Fruit fly (Drosophila melanogaster) whole organism, embryonic: ENCODE measurements around the gene DAAM.

ENCODE experiments used
- Ada2b ChIP-seq: fragments of 200-800 bp; sonication (Bioruptor generic); IDR thresholded peaks from 2 replicates; pipeline ENCODE4 v1.3.6; 2022; ENCODE audit warnings: missing biosample characterization, missing genetic modification characterization
- Atf6 ChIP-seq: fragments of 200-800 bp; sonication (Bioruptor generic); IDR thresholded peaks from 2 replicates; pipeline ENCODE4 v1.3.6; 2022; ENCODE audit warnings: missing biosample characterization, missing genetic modification characterization
- Awh ChIP-seq: fragments of 200-800 bp; sonication (Bioruptor generic); IDR thresholded peaks from 2 replicates; pipeline ENCODE4, ENCODE4 v1.3.6; 2022; ENCODE audit warnings: missing biosample characterization, missing genetic modification characterization
- BtbVII ChIP-seq: fragments of 200-800 bp; sonication (Bioruptor generic); optimal IDR thresholded peaks from 3 replicates; lab custom pipeline; 2017; ENCODE audit warnings: missing biosample characterization, mild to moderate bottlenecking, missing genetic modification characterization
- CG10147 ChIP-seq: fragments of 200-800 bp; sonication (Bioruptor generic); optimal IDR thresholded peaks from 2 replicates; lab custom pipeline; 2019; ENCODE audit warnings: missing biosample characterization, mild to moderate bottlenecking, missing genetic modification characterization, moderate library complexity
- CG10462 ChIP-seq: fragments of 200-800 bp; sonication (Bioruptor generic); optimal IDR thresholded peaks from 2 replicates; lab custom pipeline; 2016; ENCODE audit warnings: missing biosample characterization, missing genetic modification characterization
- CG11093 ChIP-seq: fragments of 200-800 bp; sonication (Bioruptor generic); IDR thresholded peaks from 3 replicates; pipeline ENCODE4 v1.3.6; 2022; ENCODE audit warnings: missing biosample characterization, missing genetic modification characterization
- CG11504 ChIP-seq: fragments of 200-800 bp; sonication (Bioruptor generic); optimal IDR thresholded peaks from 3 replicates; lab custom pipeline; 2019; ENCODE audit warnings: missing biosample characterization, mild to moderate bottlenecking, missing genetic modification characterization, moderate library complexity
- CG1603 ChIP-seq: fragments of 200-800 bp; sonication (Bioruptor generic); optimal IDR thresholded peaks from 2 replicates; lab custom pipeline; 2019; ENCODE audit warnings: missing biosample characterization, mild to moderate bottlenecking, missing genetic modification characterization, moderate library complexity
- CG17361 ChIP-seq: fragments of 200-800 bp; sonication (Bioruptor generic); IDR thresholded peaks from 3 replicates; pipeline ENCODE4 v1.3.6; 2022; ENCODE audit warnings: missing biosample characterization, missing genetic modification characterization
- CG18262 ChIP-seq: fragments of 200-800 bp; optimal IDR thresholded peaks from 3 replicates; lab custom pipeline; 2019; ENCODE audit warnings: missing biosample characterization, mild to moderate bottlenecking, missing genetic modification characterization, moderate library complexity
- CG32772 ChIP-seq: fragments of 200-800 bp; sonication (Bioruptor generic); IDR thresholded peaks from 2 replicates; pipeline ENCODE4 v1.3.6; 2022; ENCODE audit warnings: missing biosample characterization, missing genetic modification characterization
- CG8290 ChIP-seq, 3 experiments: fragments of 200-800 bp; sonication (Bioruptor generic); optimal IDR thresholded peaks; 2 replicates each; lab custom pipeline; 2016 to 2019; ENCODE audit warnings: missing biosample characterization in 3 of 3, missing genetic modification characterization in 3 of 3, mild to moderate bottlenecking in 2 of 3, moderate library complexity in 1 of 3
- Camta ChIP-seq: fragments of 200-800 bp; sonication (Bioruptor generic); optimal IDR thresholded peaks from 2 replicates; lab custom pipeline; 2016; ENCODE audit warnings: missing biosample characterization, missing genetic modification characterization
- CoRest ChIP-seq: fragments of 200-800 bp; sonication (Bioruptor generic); optimal IDR thresholded peaks from 3 replicates; lab custom pipeline; 2018; ENCODE audit warnings: missing biosample characterization, mild to moderate bottlenecking, missing genetic modification characterization, moderate library complexity
- HmgD ChIP-seq: fragments of 200-800 bp; sonication (Bioruptor generic); optimal IDR thresholded peaks from 3 replicates; lab custom pipeline; 2016; ENCODE audit warnings: missing biosample characterization, missing genetic modification characterization
- Hr51 ChIP-seq, 2 experiments: fragments of 200-800 bp; sonication (Bioruptor generic); optimal IDR thresholded peaks; 2 replicates in 1 of 2; 3 replicates in 1 of 2; lab custom pipeline; 2016 to 2018; ENCODE audit warnings: missing biosample characterization in 2 of 2, missing genetic modification characterization in 2 of 2, mild to moderate bottlenecking in 1 of 2, moderate library complexity in 1 of 2
- Oli ChIP-seq: fragments of 200-800 bp; sonication (Bioruptor generic); optimal IDR thresholded peaks from 2 replicates; lab custom pipeline; 2018; ENCODE audit warnings: missing biosample characterization, mild to moderate bottlenecking, missing genetic modification characterization, moderate library complexity
- Tbp ChIP-seq: fragments of >200 bp; optimal IDR thresholded peaks from 2 replicates; lab custom pipeline; 2018; ENCODE audit warnings: missing biosample characterization, missing genetic modification characterization
- abd-A ChIP-seq: fragments of 200-800 bp; sonication (Bioruptor generic); optimal IDR thresholded peaks from 3 replicates; lab custom pipeline; 2019; ENCODE audit warnings: missing biosample characterization, mild to moderate bottlenecking, missing genetic modification characterization, moderate library complexity
- bsh ChIP-seq, 2 experiments: fragments of 200-800 bp; sonication (Bioruptor generic); optimal IDR thresholded peaks; 2 replicates each; lab custom pipeline; 2017 to 2018; ENCODE audit warnings: mild to moderate bottlenecking in 2 of 2, missing biosample characterization in 2 of 2, missing genetic modification characterization in 2 of 2, moderate library complexity in 1 of 2
- chinmo ChIP-seq: fragments of 200-800 bp; sonication (Bioruptor generic); IDR thresholded peaks from 4 replicates; pipeline ENCODE4 v1.3.6; 2022; ENCODE audit warnings: missing biosample characterization, missing genetic modification characterization; ENCODE audit not compliant: partially characterized antibody
- ci ChIP-seq: fragments of 200-800 bp; sonication (Bioruptor generic); IDR thresholded peaks from 3 replicates; pipeline ENCODE4 v1.3.6; 2022; ENCODE audit warnings: missing biosample characterization, missing genetic modification characterization
- corto ChIP-seq: fragments of 200-800 bp; sonication (Bioruptor generic); optimal IDR thresholded peaks from 2 replicates; lab custom pipeline; 2016; ENCODE audit warnings: missing biosample characterization, mild to moderate bottlenecking, missing genetic modification characterization, moderate library complexity
- cwo ChIP-seq: fragments of 200-800 bp; sonication (Bioruptor generic); optimal IDR thresholded peaks from 3 replicates; lab custom pipeline; 2017; ENCODE audit warnings: missing biosample characterization, missing genetic modification characterization, mild to moderate bottlenecking, moderate library complexity, missing genetic modification reagents
- dmrt11E ChIP-seq: fragments of 200-800 bp; sonication (Bioruptor generic); optimal IDR thresholded peaks from 3 replicates; lab custom pipeline; 2018; ENCODE audit warnings: missing biosample characterization, mild to moderate bottlenecking, missing genetic modification characterization, moderate library complexity
- dmrt99B ChIP-seq: fragments of 200-800 bp; sonication (Bioruptor generic); optimal IDR thresholded peaks from 2 replicates; lab custom pipeline; 2018; ENCODE audit warnings: missing biosample characterization, mild to moderate bottlenecking, missing genetic modification characterization, moderate library complexity
- dpn ChIP-seq, 2 experiments: fragments of 200-800 bp; sonication (Bioruptor generic); optimal IDR thresholded peaks; 3 replicates each; lab custom pipeline; 2016; ENCODE audit warnings: missing biosample characterization in 2 of 2, missing genetic modification characterization in 2 of 2
- ems ChIP-seq: fragments of 200-800 bp; sonication (Bioruptor generic); optimal IDR thresholded peaks from 3 replicates; lab custom pipeline; 2016; ENCODE audit warnings: missing biosample characterization, missing genetic modification characterization
- grau ChIP-seq: fragments of 200-800 bp; optimal IDR thresholded peaks from 3 replicates; lab custom pipeline; 2019; ENCODE audit warnings: missing biosample characterization, mild to moderate bottlenecking, missing genetic modification characterization, moderate library complexity
- gsb ChIP-seq: fragments of 200-800 bp; sonication (Bioruptor generic); IDR thresholded peaks from 2 replicates; pipeline ENCODE4 v1.3.6; 2022; ENCODE audit warnings: missing biosample characterization, missing genetic modification characterization
- her ChIP-seq: fragments of 200-800 bp; sonication (Bioruptor generic); optimal IDR thresholded peaks from 2 replicates; lab custom pipeline; 2016; ENCODE audit warnings: missing biosample characterization, missing genetic modification characterization
- ken ChIP-seq: fragments of 200-800 bp; sonication (Bioruptor generic); IDR thresholded peaks from 3 replicates; pipeline ENCODE4 v1.3.6; 2022; ENCODE audit warnings: missing biosample characterization, missing genetic modification characterization
- oc ChIP-seq: fragments of 200-800 bp; sonication (Bioruptor generic); optimal IDR thresholded peaks from 2 replicates; lab custom pipeline; 2018; ENCODE audit warnings: missing biosample characterization, mild to moderate bottlenecking, missing genetic modification characterization, moderate library complexity
- prd ChIP-seq, 3 experiments: fragments of >200 bp in 2 of 3; fragments of 200-800 bp in 1 of 3; sonication (Bioruptor generic) in 1 of 3; optimal IDR thresholded peaks in 2 of 3; IDR thresholded peaks in 1 of 3; 2 replicates in 2 of 3; 3 replicates in 1 of 3; pipeline versions ENCODE4 v1.3.6 to Lab custom; 2017 to 2022; ENCODE audit warnings: missing biosample characterization in 1 of 3, missing genetic modification characterization in 1 of 3
- row ChIP-seq: fragments of 200-800 bp; sonication (Bioruptor generic); IDR thresholded peaks from 3 replicates; pipeline ENCODE4 v1.3.6; 2022; ENCODE audit warnings: missing biosample characterization, missing genetic modification characterization
- salm ChIP-seq: fragments of 200-800 bp; sonication (Bioruptor generic); optimal IDR thresholded peaks from 2 replicates; lab custom pipeline; 2018; ENCODE audit warnings: missing biosample characterization, mild to moderate bottlenecking, missing genetic modification characterization
- sens ChIP-seq: fragments of 200-800 bp; sonication (Bioruptor generic); peaks from one replicate; lab custom pipeline; 2016; ENCODE audit warnings: missing biosample characterization, missing genetic modification characterization
- sob ChIP-seq: fragments of 200-800 bp; sonication (Bioruptor generic); IDR thresholded peaks from 2 replicates; pipeline ENCODE4 v1.3.6; 2022; ENCODE audit warnings: missing biosample characterization, missing genetic modification characterization

DAAM gene

DNA sequence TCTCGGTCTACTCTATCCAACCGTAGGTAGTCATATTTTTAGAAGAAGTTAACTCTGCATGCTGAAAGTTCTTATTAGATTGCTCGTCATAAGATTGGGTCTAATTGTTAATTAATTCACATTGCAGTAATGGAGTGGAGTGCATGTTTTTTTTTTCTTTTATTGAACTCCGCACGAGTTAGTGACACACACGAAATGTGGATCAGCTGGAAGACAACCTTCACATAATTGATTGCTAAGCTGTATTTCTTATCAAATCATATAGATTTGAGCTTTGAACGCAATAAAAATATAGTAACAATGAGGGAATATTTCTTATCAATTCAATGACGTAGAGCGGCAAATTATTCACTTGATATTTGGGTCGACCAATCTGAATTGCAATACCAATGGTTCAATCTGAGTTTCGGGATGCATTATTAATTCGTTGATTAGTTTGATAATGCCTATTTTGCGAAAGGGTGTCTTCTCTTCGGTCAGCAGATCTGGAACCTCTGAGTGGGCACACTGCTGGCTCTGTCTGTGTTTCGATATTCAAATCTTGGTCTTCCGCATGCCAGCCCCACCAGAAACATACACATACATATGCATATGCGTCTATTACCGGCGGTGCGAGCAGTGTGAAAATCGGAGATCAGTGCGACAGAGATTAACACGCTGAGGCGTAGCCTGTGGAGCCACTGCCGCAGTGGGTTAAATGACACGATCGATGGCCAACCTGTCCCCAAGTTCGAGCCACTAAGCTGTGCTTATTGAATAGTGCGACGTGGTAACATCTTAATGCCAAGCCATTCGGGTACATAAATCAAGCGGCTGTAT is 43.1 kb downstream of the DAAM start (continued):
- TF ChIP-seq CoRest (tag; lab: Kevin White, UChicago) (peak; percentile 34), ken (GFP tag; lab: Robert Waterston, UW) (no peak), HmgD (no peak), sob (GFP tag; lab: Robert Waterston, UW) (0 out of 2 replicates have a peak, but pooled peaks have one; percentile 35), Atf6 (peak; percentile 15; the same call in 1 of the 2 replicates), abd-A (tag; lab: Kevin White, UChicago) (peak; percentile 15), her (GFP tag; lab: Kevin White, UChicago) (no peak), Awh (GFP tag; lab: Robert Waterston, UW) (no peak), cwo (GFP tag; lab: Kevin White, UChicago) (peak; percentile 7), Ada2b (0 out of 2 replicates have a peak, but pooled peaks have one; percentile 29), CG8290 (GFP tag; optimal IDR thresholded peaks at IDR 0.05; lab: Kevin White, UChicago) (no peak), CG8290 (tag; optimal IDR thresholded peaks at IDR 0.05; lab: Kevin White, UChicago) (peak in 1 of 2 experiments; percentile 44), row (peak; percentile 55; the same call in 2 of the 3 replicates), corto (no peak), sens (peak; percentile 88), Oli (peak; percentile 40), prd (optimal IDR thresholded peaks at IDR 0.05; lab: Kevin White, UChicago) (no peak), prd (GFP tag; IDR thresholded peaks at IDR 0.05; lab: Robert Waterston, UW) (0 out of 3 replicates have a peak, but pooled peaks have one; percentile 26), grau (peak; percentile 36), dmrt11E (tag; lab: Kevin White, UChicago) (no peak), CG10462 (no peak), CG18262 (tag; lab: Kevin White, UChicago) (peak; percentile 32), CG17361 (GFP tag; lab: Robert Waterston, UW) (peak; percentile 48; the same call in 1 of the 3 replicates), Hr51 (GFP tag; optimal IDR thresholded peaks at IDR 0.05; lab: Kevin White, UChicago) (peak in 1 of 2 experiments; percentile 24), oc (tag; lab: Kevin White, UChicago) (peak; percentile 85), CG32772 (GFP tag; lab: Robert Waterston, UW) (no peak), CG11504 (tag; lab: Kevin White, UChicago) (peak; percentile 48), gsb (GFP tag; lab: Robert Waterston, UW) (no peak), CG1603 (tag; lab: Kevin White, UChicago) (peak; percentile 16), bsh (GFP tag; optimal IDR thresholded peaks at IDR 0.05; lab: Kevin White, UChicago) (peak in 1 of 2 experiments; percentile 6), ems (GFP tag; lab: Kevin White, UChicago) (no peak), chinmo (GFP tag; lab: Robert Waterston, UW) (peak; percentile 81; the same call in 1 of the 4 replicates), CG10147 (GFP tag; lab: Kevin White, UChicago) (peak; percentile 4), Tbp (GFP tag; lab: Kevin White, UChicago) (no peak), ci (GFP tag; lab: Robert Waterston, UW) (0 out of 3 replicates have a peak, but pooled peaks have one; percentile 46), salm (tag; lab: Kevin White, UChicago) (no peak), Camta (GFP tag; lab: Kevin White, UChicago) (peak; percentile 22), dpn (GFP tag; optimal IDR thresholded peaks at IDR 0.05; lab: Kevin White, UChicago) (peak; percentile 14 to 43), BtbVII (GFP tag; lab: Kevin White, UChicago) (peak; percentile 20), dmrt99B (peak; percentile 28), CG11093 (GFP tag; lab: Robert Waterston, UW) (no peak)
